Worm (Caenorhabditis elegans) whole organism, young adult: ENCODE data around the gene xpf-1.

Experiments used
- T07F8.4 ChIP-seq: sonication (generic microtip); optimal IDR thresholded peaks from 2 replicates; lab custom pipeline; 2016; ENCODE audit warnings: mild to moderate bottlenecking, missing genetic modification characterization, moderate library complexity, missing compliant biosample characterization
- Y67H2A.10 ChIP-seq: fragments of 200-800 bp; sonication (Bioruptor generic); conservative IDR thresholded peaks from 2 replicates; pipeline ENCODE4 v1.3.6; 2022; ENCODE audit warnings: missing genetic modification reagents, missing genetic modification characterization, missing compliant biosample characterization
- Y95B8A.8 ChIP-seq: fragments of 200-800 bp; sonication (Bioruptor generic); IDR thresholded peaks from 2 replicates; pipeline ENCODE4 v1.3.6; 2022; ENCODE audit warnings: missing genetic modification reagents, missing genetic modification characterization, missing compliant biosample characterization
- ccch-3 ChIP-seq: fragments of 200-800 bp; sonication (Bioruptor generic); optimal IDR thresholded peaks from 2 replicates; lab custom pipeline; 2018; ENCODE audit warnings: mild to moderate bottlenecking, missing genetic modification characterization, missing compliant biosample characterization
- ceh-79 ChIP-seq: sonication (generic microtip); optimal IDR thresholded peaks from 2 replicates; lab custom pipeline; 2017; ENCODE audit warnings: mild to moderate bottlenecking, missing genetic modification characterization, missing compliant biosample characterization
- mel-28 ChIP-seq: sonication (generic microtip); optimal IDR thresholded peaks from 2 replicates; lab custom pipeline; 2016; ENCODE audit warnings: borderline replicate concordance, mild to moderate bottlenecking, missing genetic modification characterization, missing compliant biosample characterization
- nhr-120 ChIP-seq: fragments of 200-800 bp; sonication (Bioruptor generic); IDR thresholded peaks from 2 replicates; pipeline ENCODE4 v1.3.6; 2022; ENCODE audit warnings: missing genetic modification characterization, missing compliant biosample characterization
- ztf-18 ChIP-seq: sonication (generic microtip); optimal IDR thresholded peaks from 2 replicates; lab custom pipeline; 2016; ENCODE audit warnings: missing genotype, mild to moderate bottlenecking, missing genetic modification characterization, missing compliant biosample characterization

ce11 chrII:11742320-11742719 is 46.3 kb downstream of the xpf-1 start:
- TF ChIP-seq nhr-120 (GFP tag; lab: Robert Waterston, UW) (no peak), ztf-18 (tag; lab: Kevin White, UChicago) (no peak), mel-28 (tag; lab: Kevin White, UChicago) (no peak), Y95B8A.8 (no peak), T07F8.4 (tag; lab: Kevin White, UChicago) (no peak), ceh-79 (peak; percentile 33), Y67H2A.10 (GFP tag; lab: Robert Waterston, UW) (no peak), ccch-3 (no peak)
